Fruit fly (Drosophila melanogaster) whole organism, embryonic: Measurements from ENCODE around the gene g.

Experiments
- Adf1 ChIP-seq: fragments of 200-800 bp; sonication (Bioruptor generic); IDR thresholded peaks from 2 replicates; pipeline ENCODE4 v1.3.6; 2022; ENCODE audit warnings: missing biosample characterization, missing genetic modification characterization
- Asciz ChIP-seq: fragments of 200-800 bp; sonication (Bioruptor generic); optimal IDR thresholded peaks from 2 replicates; lab custom pipeline; 2017; ENCODE audit warnings: missing biosample characterization, mild to moderate bottlenecking, missing genetic modification characterization, missing genetic modification reagents
- CG10565 ChIP-seq: fragments of 200-800 bp; sonication (Bioruptor generic); optimal IDR thresholded peaks from 3 replicates; lab custom pipeline; 2016; ENCODE audit warnings: missing biosample characterization, mild to moderate bottlenecking, missing genetic modification characterization
- CG11093 ChIP-seq: fragments of 200-800 bp; sonication (Bioruptor generic); IDR thresholded peaks from 3 replicates; pipeline ENCODE4 v1.3.6; 2022; ENCODE audit warnings: missing biosample characterization, missing genetic modification characterization
- CG12391 ChIP-seq: fragments of 200-800 bp; sonication (Bioruptor generic); optimal IDR thresholded peaks from 3 replicates; lab custom pipeline; 2018; ENCODE audit warnings: missing biosample characterization, mild to moderate bottlenecking, missing genetic modification characterization, moderate library complexity
- CG14710 ChIP-seq: fragments of 200-800 bp; sonication (Bioruptor generic); optimal IDR thresholded peaks from 3 replicates; lab custom pipeline; 2019; ENCODE audit warnings: missing biosample characterization, mild to moderate bottlenecking, missing genetic modification characterization, moderate library complexity
- CG15514 ChIP-seq: fragments of 200-800 bp; sonication (Bioruptor generic); optimal IDR thresholded peaks from 3 replicates; lab custom pipeline; 2017; ENCODE audit warnings: missing biosample characterization, missing genetic modification characterization, mild to moderate bottlenecking, moderate library complexity, missing genetic modification reagents
- CG17829 ChIP-seq: fragments of 200-800 bp; optimal IDR thresholded peaks from 2 replicates; lab custom pipeline; 2019; ENCODE audit warnings: missing biosample characterization, mild to moderate bottlenecking, missing genetic modification characterization, moderate library complexity
- CG2116 ChIP-seq: fragments of 200-800 bp; sonication (Bioruptor generic); optimal IDR thresholded peaks from 3 replicates; lab custom pipeline; 2018; ENCODE audit warnings: missing biosample characterization, mild to moderate bottlenecking, missing genetic modification characterization
- CG30020 ChIP-seq: fragments of 200-800 bp; optimal IDR thresholded peaks from 2 replicates; lab custom pipeline; 2019; ENCODE audit warnings: missing biosample characterization, mild to moderate bottlenecking, missing genetic modification characterization, moderate library complexity
- CG30403 ChIP-seq: fragments of 200-800 bp; sonication (Bioruptor generic); optimal IDR thresholded peaks from 3 replicates; lab custom pipeline; 2016; ENCODE audit warnings: missing biosample characterization, missing genetic modification characterization
- CG31224 ChIP-seq: fragments of 200-800 bp; sonication (Bioruptor generic); IDR thresholded peaks from 2 replicates; pipeline ENCODE4 v1.3.6; 2022; ENCODE audit warnings: missing biosample characterization, missing genetic modification characterization
- CG3281 ChIP-seq: fragments of 200-800 bp; sonication (Bioruptor generic); optimal IDR thresholded peaks from 3 replicates; lab custom pipeline; 2017; ENCODE audit warnings: missing biosample characterization, mild to moderate bottlenecking, missing genetic modification characterization
- CG33213 ChIP-seq: fragments of 200-800 bp; sonication (Bioruptor generic); optimal IDR thresholded peaks from 3 replicates; lab custom pipeline; 2016; ENCODE audit warnings: missing biosample characterization, missing genetic modification characterization
- CG34224 ChIP-seq: fragments of 200-800 bp; sonication (Bioruptor generic); IDR thresholded peaks from 3 replicates; pipeline ENCODE4 v1.3.6; 2022; ENCODE audit warnings: missing biosample characterization, missing genetic modification characterization; ENCODE audit not compliant: partially characterized antibody
- CG7372 ChIP-seq: fragments of 200-800 bp; sonication (Bioruptor generic); IDR thresholded peaks from 2 replicates; pipeline ENCODE4 v1.3.6; 2022; ENCODE audit warnings: missing biosample characterization, missing genetic modification characterization
- CG8924 ChIP-seq: fragments of 200-800 bp; optimal IDR thresholded peaks from 3 replicates; lab custom pipeline; 2019; ENCODE audit warnings: missing biosample characterization, mild to moderate bottlenecking, missing genetic modification characterization, moderate library complexity
- CG9797 ChIP-seq: fragments of 200-800 bp; sonication (Bioruptor generic); optimal IDR thresholded peaks from 3 replicates; lab custom pipeline; 2018; ENCODE audit warnings: missing biosample characterization, mild to moderate bottlenecking, missing genetic modification characterization
- Dll ChIP-seq: fragments of 200-800 bp; sonication (Bioruptor generic); IDR thresholded peaks from 4 replicates; pipeline ENCODE4 v1.3.6; 2022; ENCODE audit warnings: missing biosample characterization, missing genetic modification characterization; ENCODE audit not compliant: partially characterized antibody
- Dp ChIP-seq: fragments of 200-800 bp; sonication (Bioruptor generic); optimal IDR thresholded peaks from 2 replicates; lab custom pipeline; 2018; ENCODE audit warnings: missing biosample characterization, mild to moderate bottlenecking, missing genetic modification characterization, moderate library complexity
- E2f1 ChIP-seq: fragments of 200-800 bp; sonication (Bioruptor generic); IDR thresholded peaks from 2 replicates; pipeline ENCODE4 v1.3.6; 2022; ENCODE audit warnings: missing biosample characterization, missing genetic modification characterization
- Elba2 ChIP-seq: fragments of 200-800 bp; sonication (Bioruptor generic); optimal IDR thresholded peaks from 3 replicates; lab custom pipeline; 2016; ENCODE audit warnings: missing biosample characterization, missing genetic modification characterization
- HLH4C ChIP-seq: fragments of 200-800 bp; sonication (Bioruptor generic); IDR thresholded peaks from 3 replicates; pipeline ENCODE4 v1.3.6; 2022; ENCODE audit warnings: missing biosample characterization, missing genetic modification characterization; ENCODE audit not compliant: partially characterized antibody
- MBD-R2 ChIP-seq: fragments of 200-800 bp; sonication (Bioruptor generic); IDR thresholded peaks from 2 replicates; pipeline ENCODE4 v1.3.6; 2022; ENCODE audit warnings: missing biosample characterization, missing genetic modification characterization
- MESR4 ChIP-seq: fragments of 200-800 bp; sonication (Bioruptor generic); optimal IDR thresholded peaks from 2 replicates; lab custom pipeline; 2018; ENCODE audit warnings: missing biosample characterization, mild to moderate bottlenecking, missing genetic modification characterization, moderate library complexity
- Med ChIP-seq: fragments of 200-800 bp; sonication (Bioruptor generic); peaks from one replicate; lab custom pipeline; 2016; ENCODE audit warnings: missing biosample characterization, missing genetic modification characterization, mild to moderate bottlenecking, inconsistent platforms, moderate library complexity
- NC2β ChIP-seq: fragments of 200-800 bp; sonication (Bioruptor generic); optimal IDR thresholded peaks from 2 replicates; lab custom pipeline; 2016; ENCODE audit warnings: missing biosample characterization, missing genetic modification characterization
- Nf-YB ChIP-seq: fragments of 200-800 bp; sonication (Bioruptor generic); optimal IDR thresholded peaks from 3 replicates; lab custom pipeline; 2019; ENCODE audit warnings: missing biosample characterization, mild to moderate bottlenecking, missing genetic modification characterization, moderate library complexity
- Nf-YC ChIP-seq: fragments of 200-800 bp; optimal IDR thresholded peaks from 3 replicates; lab custom pipeline; 2019; ENCODE audit warnings: missing biosample characterization, mild to moderate bottlenecking, missing genetic modification characterization, moderate library complexity
- Oli ChIP-seq: fragments of 200-800 bp; sonication (Bioruptor generic); optimal IDR thresholded peaks from 2 replicates; lab custom pipeline; 2018; ENCODE audit warnings: missing biosample characterization, mild to moderate bottlenecking, missing genetic modification characterization, moderate library complexity
- Pdp1 ChIP-seq, 2 experiments: fragments of 200-800 bp; sonication (Bioruptor generic); optimal IDR thresholded peaks; 3 replicates each; lab custom pipeline; 2016; ENCODE audit warnings: missing biosample characterization in 2 of 2, missing genetic modification characterization in 2 of 2, mild to moderate bottlenecking in 1 of 2, moderate library complexity in 1 of 2
- Scr ChIP-seq: fragments of 200-800 bp; sonication (Bioruptor generic); IDR thresholded peaks from 2 replicates; pipeline ENCODE4 v1.3.6; 2022; ENCODE audit warnings: missing biosample characterization, missing genetic modification characterization; ENCODE audit not compliant: partially characterized antibody
- Sin3A ChIP-seq: fragments of >200 bp; optimal IDR thresholded peaks from 2 replicates; lab custom pipeline; 2018
- Sry-δ ChIP-seq: fragments of 200-800 bp; sonication (Bioruptor generic); optimal IDR thresholded peaks from 2 replicates; lab custom pipeline; 2016; ENCODE audit warnings: missing biosample characterization, missing genetic modification characterization
- ase ChIP-seq: fragments of 200-800 bp; sonication (Bioruptor generic); IDR thresholded peaks from 3 replicates; pipeline ENCODE4 v1.3.6; 2022; ENCODE audit warnings: missing biosample characterization, missing genetic modification characterization
- bcd ChIP-seq: fragments of 200-800 bp; sonication (Bioruptor generic); optimal IDR thresholded peaks from 2 replicates; lab custom pipeline; 2017; ENCODE audit warnings: missing biosample characterization, mild to moderate bottlenecking, missing genetic modification characterization
- chinmo ChIP-seq: fragments of 200-800 bp; sonication (Bioruptor generic); IDR thresholded peaks from 4 replicates; pipeline ENCODE4 v1.3.6; 2022; ENCODE audit warnings: missing biosample characterization, missing genetic modification characterization; ENCODE audit not compliant: partially characterized antibody
- crol ChIP-seq: fragments of 200-800 bp; sonication (Bioruptor generic); IDR thresholded peaks from 2 replicates; pipeline ENCODE4 v1.3.6; 2022; ENCODE audit warnings: missing biosample characterization, missing genetic modification characterization
- dati ChIP-seq: fragments of 200-800 bp; sonication (Bioruptor generic); IDR thresholded peaks from 2 replicates; pipeline ENCODE4 v1.3.6; 2022; ENCODE audit warnings: missing biosample characterization, missing genetic modification characterization
- grau ChIP-seq: fragments of 200-800 bp; optimal IDR thresholded peaks from 3 replicates; lab custom pipeline; 2019; ENCODE audit warnings: missing biosample characterization, mild to moderate bottlenecking, missing genetic modification characterization, moderate library complexity
- insv ChIP-seq, 2 experiments: fragments of 200-800 bp; sonication (Bioruptor generic); optimal IDR thresholded peaks; 3 replicates each; lab custom pipeline; 2016 to 2018; ENCODE audit warnings: missing biosample characterization in 2 of 2, missing genetic modification characterization in 2 of 2
- jigr1 ChIP-seq: fragments of 200-800 bp; sonication (Bioruptor generic); IDR thresholded peaks from 3 replicates; pipeline ENCODE4 v1.3.6; 2022; ENCODE audit warnings: missing biosample characterization, missing genetic modification characterization
- kay ChIP-seq: fragments of 200-800 bp; sonication (Bioruptor generic); optimal IDR thresholded peaks from 2 replicates; lab custom pipeline; 2016; ENCODE audit warnings: missing biosample characterization, missing genetic modification characterization
- pfk ChIP-seq: fragments of 200-800 bp; sonication (Bioruptor generic); optimal IDR thresholded peaks from 2 replicates; lab custom pipeline; 2018; ENCODE audit warnings: missing biosample characterization, mild to moderate bottlenecking, missing genetic modification characterization, moderate library complexity
- pho ChIP-seq: fragments of 200-800 bp; sonication (Bioruptor generic); optimal IDR thresholded peaks from 2 replicates; lab custom pipeline; 2016; ENCODE audit warnings: missing biosample characterization, missing genetic modification characterization
- pita ChIP-seq: fragments of 200-800 bp; sonication (Bioruptor generic); optimal IDR thresholded peaks from 2 replicates; lab custom pipeline; 2017; ENCODE audit warnings: missing biosample characterization, mild to moderate bottlenecking, missing genetic modification characterization
- row ChIP-seq: fragments of 200-800 bp; sonication (Bioruptor generic); IDR thresholded peaks from 3 replicates; pipeline ENCODE4 v1.3.6; 2022; ENCODE audit warnings: missing biosample characterization, missing genetic modification characterization
- slbo ChIP-seq: fragments of 200-800 bp; sonication (Bioruptor generic); IDR thresholded peaks from 2 replicates; pipeline ENCODE4 v1.3.6; 2022; ENCODE audit warnings: missing biosample characterization, missing genetic modification characterization
- sug ChIP-seq: fragments of 200-800 bp; optimal IDR thresholded peaks from 2 replicates; lab custom pipeline; 2019; ENCODE audit warnings: missing biosample characterization, mild to moderate bottlenecking, missing genetic modification characterization, moderate library complexity
- zfh2 ChIP-seq: fragments of 200-800 bp; sonication (Bioruptor generic); optimal IDR thresholded peaks from 2 replicates; lab custom pipeline; 2016; ENCODE audit warnings: missing biosample characterization, missing genetic modification characterization

Gene g

dm6 chrX:13744599-13745052 is 8.5 kb upstream of the g start, which contains the start of gene Grip91 (continued):
- peak; percentile 18 for TF ChIP-seq MESR4
- TF ChIP-seq insv (GFP tag; optimal IDR thresholded peaks at IDR 0.05; lab: Kevin White, UChicago): peak in 1 of 2 experiments; percentile 19
- no peak for TF ChIP-seq CG11093
- peak; percentile 11 for TF ChIP-seq zfh2
- TF ChIP-seq Sin3A (lab: Kevin White, UChicago): peak; percentile 93
- TF ChIP-seq dati: no peak
- TF ChIP-seq CG15514 (GFP tag; lab: Kevin White, UChicago): peak; percentile 75
- TF ChIP-seq CG31224: no peak
- peak; percentile 33 for TF ChIP-seq CG17829
- TF ChIP-seq grau (tag; lab: Kevin White, UChicago): peak; percentile 6
- TF ChIP-seq Scr (GFP tag; lab: Robert Waterston, UW): peak; percentile 48; the same call in 1 of the 2 replicates
- peak; percentile 15 for TF ChIP-seq Nf-YB (GFP tag; lab: Kevin White, UChicago)
- TF ChIP-seq CG14710: peak; percentile 100
- TF ChIP-seq Nf-YC (tag; lab: Kevin White, UChicago): peak; percentile 66
- no peak for TF ChIP-seq CG10565
- peak; percentile 83 for TF ChIP-seq Med (GFP tag; lab: Kevin White, UChicago)
- TF ChIP-seq HLH4C: 0 out of 3 replicates have a peak, but pooled peaks have one; percentile 35
- peak; percentile 39 for TF ChIP-seq Sry-δ
- peak in 1 of 2 experiments; percentile 36 for TF ChIP-seq Pdp1 (GFP tag; optimal IDR thresholded peaks at IDR 0.05; lab: Kevin White, UChicago)
- TF ChIP-seq ase (GFP tag; lab: Robert Waterston, UW): no peak
- no peak for TF ChIP-seq pfk (GFP tag; lab: Kevin White, UChicago)
- no peak for TF ChIP-seq jigr1 (GFP tag; lab: Robert Waterston, UW)
- no peak for TF ChIP-seq Adf1
- peak; percentile 5 for TF ChIP-seq CG12391 (tag; lab: Kevin White, UChicago)
- TF ChIP-seq Dll (GFP tag; lab: Robert Waterston, UW): 0 out of 4 replicates have a peak, but pooled peaks have one; percentile 38
- peak; percentile 25 for TF ChIP-seq NC2β (GFP tag; lab: Kevin White, UChicago)
- TF ChIP-seq crol (GFP tag; lab: Robert Waterston, UW): no peak
- TF ChIP-seq Oli (tag; lab: Kevin White, UChicago): no peak
- no peak for TF ChIP-seq CG7372 (GFP tag; lab: Robert Waterston, UW)
- TF ChIP-seq CG33213 (GFP tag; lab: Kevin White, UChicago): peak; percentile 39
- TF ChIP-seq slbo (GFP tag; lab: Robert Waterston, UW): peak; percentile 21; the same call in 1 of the 2 replicates
- peak; percentile 87 for TF ChIP-seq Elba2 (GFP tag; lab: Kevin White, UChicago)
- no peak for TF ChIP-seq CG3281
- TF ChIP-seq bcd (GFP tag; lab: Kevin White, UChicago): no peak
- TF ChIP-seq chinmo (GFP tag; lab: Robert Waterston, UW): 0 out of 4 replicates have a peak, but pooled peaks have one; percentile 45
- TF ChIP-seq CG30020: peak; percentile 33
- no peak for TF ChIP-seq E2f1 (GFP tag; lab: Robert Waterston, UW)
- TF ChIP-seq CG2116: peak; percentile 49
- peak; percentile 42; the same call in 1 of the 3 replicates for TF ChIP-seq CG34224
- TF ChIP-seq Asciz (GFP tag; lab: Kevin White, UChicago): no peak
- TF ChIP-seq pita: no peak
- peak; percentile 35 for TF ChIP-seq CG8924 (tag; lab: Kevin White, UChicago)
- no peak for TF ChIP-seq kay (GFP tag; lab: Kevin White, UChicago)
- TF ChIP-seq MBD-R2 (GFP tag; lab: Robert Waterston, UW): peak; percentile 80
- peak; percentile 4 for TF ChIP-seq CG30403 (GFP tag; lab: Kevin White, UChicago)
- peak; percentile 26 for TF ChIP-seq sug
- TF ChIP-seq pho: peak; percentile 14
- TF ChIP-seq Dp (GFP tag; lab: Kevin White, UChicago): peak; percentile 66
- peak; percentile 87 for TF ChIP-seq CG9797 (GFP tag; lab: Kevin White, UChicago)
- peak; percentile 60 for TF ChIP-seq row (GFP tag; lab: Robert Waterston, UW)
